6 worm cellular contexts compared by ENCODE assay signal in genomic region chrV:6611504-6611903, ce11.
TF ChIP-seq lines count a peak whose summit lies in the region.

No protein-coding gene starts in this region.

TF ChIP-seq in whole organism, L1 larva, 84 proteins besides CTCF, POLR2A, EP300 and RAD21 (continues in another document):
- TF ChIP-seq lin-35 (GFP tag; optimal IDR thresholded peaks at IDR 0.05; lab: Kevin White, UChicago) (peak; percentile 10 to 45), F16B12.6 (tag; optimal IDR thresholded peaks at IDR 0.05; lab: Kevin White, UChicago) (peak; percentile 70), C34B4.2 (tag; optimal IDR thresholded peaks at IDR 0.05; lab: Kevin White, UChicago) (no peak), efl-1 (optimal IDR thresholded peaks at IDR 0.05; lab: Kevin White, UChicago) (peak; percentile 29 to 48), efl-1 (GFP tag; optimal IDR thresholded peaks at IDR 0.05 in 1 of 2; lab: Kevin White, UChicago) (peak in 1 of 2 experiments; percentile 43), lsy-2 (tag; optimal IDR thresholded peaks at IDR 0.05; lab: Kevin White, UChicago) (peak; percentile 43 to 94), mef-2 (tag; optimal IDR thresholded peaks at IDR 0.05; lab: Kevin White, UChicago) (no peak), lir-3 (tag; optimal IDR thresholded peaks at IDR 0.05; lab: Kevin White, UChicago; ENCODE audit: poor library complexity) (no peak), alr-1 (tag; optimal IDR thresholded peaks at IDR 0.05; lab: Kevin White, UChicago; ENCODE audit: borderline replicate concordance) (no peak), dpl-1 (GFP tag; optimal IDR thresholded peaks at IDR 0.05; lab: Kevin White, UChicago) (peak in 2 of 3 experiments; percentile 29 to 54), isw-1 (GFP tag; IDR thresholded peaks at IDR 0.05; lab: Robert Waterston, UW) (no peak), unc-130 (tag; optimal IDR thresholded peaks at IDR 0.05; lab: Kevin White, UChicago) (no peak), C16A3.4 (tag; optimal IDR thresholded peaks at IDR 0.05; lab: Kevin White, UChicago) (no peak), zag-1 (tag; optimal IDR thresholded peaks at IDR 0.05; lab: Kevin White, UChicago) (no peak), jun-1 (tag; optimal IDR thresholded peaks at IDR 0.05; lab: Kevin White, UChicago) (no peak)

TF ChIP-seq in whole organism, L2 larva, 48 proteins besides CTCF, POLR2A, EP300 and RAD21:
- TF ChIP-seq lsy-2 (tag; optimal IDR thresholded peaks at IDR 0.05; lab: Kevin White, UChicago) (peak in 1 of 2 experiments; percentile 89), egl-27 (tag; optimal IDR thresholded peaks at IDR 0.05; lab: Kevin White, UChicago) (no peak), nhr-129 (tag; optimal IDR thresholded peaks at IDR 0.05; lab: Kevin White, UChicago) (peak; percentile 12), C34F6.9 (tag; optimal IDR thresholded peaks at IDR 0.05; lab: Kevin White, UChicago) (peak; percentile 7)

TF ChIP-seq in whole organism, L3 larva, 47 proteins besides CTCF, POLR2A, EP300 and RAD21:
- TF ChIP-seq nfya-1 (tag; optimal IDR thresholded peaks at IDR 0.05; lab: Kevin White, UChicago; ENCODE audit: insufficient read depth) (peak; percentile 29), lin-15B (tag; optimal IDR thresholded peaks at IDR 0.05; lab: Kevin White, UChicago) (peak; percentile 14), jun-1 (tag; optimal IDR thresholded peaks at IDR 0.05; lab: Kevin White, UChicago) (no peak)

TF ChIP-seq in whole organism, L4 larva, 104 proteins besides CTCF, POLR2A, EP300 and RAD21 (continues in another document):
- TF ChIP-seq daf-12 (tag; optimal IDR thresholded peaks at IDR 0.05; lab: Kevin White, UChicago), result no peak
- TF ChIP-seq zip-11 (GFP tag; IDR thresholded peaks at IDR 0.05; lab: Robert Waterston, UW), result no peak
- no peak for TF ChIP-seq ceh-32 (tag; optimal IDR thresholded peaks at IDR 0.05; lab: Kevin White, UChicago; ENCODE audit: poor library complexity)
- TF ChIP-seq sdz-12 (GFP tag; optimal IDR thresholded peaks at IDR 0.05; lab: Kevin White, UChicago), result no peak
- no peak for TF ChIP-seq rbr-2 (tag; optimal IDR thresholded peaks at IDR 0.05; lab: Kevin White, UChicago)
- peak; percentile 43 for TF ChIP-seq mes-2 (tag; optimal IDR thresholded peaks at IDR 0.05; lab: Kevin White, UChicago; ENCODE audit: poor library complexity, severe bottlenecking)
- TF ChIP-seq zag-1 (tag; optimal IDR thresholded peaks at IDR 0.05; lab: Kevin White, UChicago), result no peak
- TF ChIP-seq hlh-30 (tag; optimal IDR thresholded peaks at IDR 0.05; lab: Kevin White, UChicago; ENCODE audit: insufficient read depth), result no peak
- TF ChIP-seq lin-13 (GFP tag; optimal IDR thresholded peaks at IDR 0.05; lab: Kevin White, UChicago), result no peak
- TF ChIP-seq unc-39 (tag; optimal IDR thresholded peaks at IDR 0.05; lab: Kevin White, UChicago), result no peak
- TF ChIP-seq cey-2 (tag; optimal IDR thresholded peaks at IDR 0.05; lab: Kevin White, UChicago; ENCODE audit: borderline replicate concordance, insufficient read depth), result no peak
- no peak for TF ChIP-seq ceh-62 (tag; optimal IDR thresholded peaks at IDR 0.05; lab: Kevin White, UChicago)
- no peak for TF ChIP-seq arid-1 (GFP tag; conservative IDR thresholded peaks at IDR 0.05; lab: Robert Waterston, UW)
- peak; percentile 32 for TF ChIP-seq dpl-1 (GFP tag; optimal IDR thresholded peaks at IDR 0.05; lab: Kevin White, UChicago)
- no peak for TF ChIP-seq ztf-11 (tag; optimal IDR thresholded peaks at IDR 0.05; lab: Kevin White, UChicago)
- no peak for TF ChIP-seq F26F4.8 (GFP tag; conservative IDR thresholded peaks at IDR 0.05; lab: Robert Waterston, UW)
- TF ChIP-seq Y105C5A.15 (GFP tag; IDR thresholded peaks at IDR 0.05; lab: Robert Waterston, UW), result no peak
- no peak for TF ChIP-seq nhr-237 (tag; optimal IDR thresholded peaks at IDR 0.05; lab: Kevin White, UChicago)
- no peak for TF ChIP-seq lin-29 (GFP tag; IDR thresholded peaks at IDR 0.05; lab: Robert Waterston, UW)
- no peak for TF ChIP-seq zip-2 (tag; optimal IDR thresholded peaks at IDR 0.05; lab: Kevin White, UChicago)
- no peak for TF ChIP-seq pqm-1 (tag; optimal IDR thresholded peaks at IDR 0.05; lab: Kevin White, UChicago)
- no peak for TF ChIP-seq hlh-11 (tag; optimal IDR thresholded peaks at IDR 0.05; lab: Kevin White, UChicago)
- peak; percentile 32; the same call in 1 of the 2 replicates for TF ChIP-seq lin-38 (GFP tag; IDR thresholded peaks at IDR 0.05; lab: Robert Waterston, UW)
- no peak for TF ChIP-seq vab-7 (GFP tag; IDR thresholded peaks at IDR 0.05; lab: Robert Waterston, UW)

TF ChIP-seq in whole organism, mixed stage, embryonic, 35 proteins besides CTCF, POLR2A, EP300 and RAD21:
- TF ChIP-seq bed-3 (GFP tag; optimal IDR thresholded peaks at IDR 0.05; lab: Kevin White, UChicago) (no peak), mab-5 (tag; optimal IDR thresholded peaks at IDR 0.05; lab: Kevin White, UChicago) (no peak), nhr-28 (tag; optimal IDR thresholded peaks at IDR 0.05; lab: Kevin White, UChicago) (no peak), lsy-2 (tag; optimal IDR thresholded peaks at IDR 0.05; lab: Kevin White, UChicago) (peak; percentile 87), ham-2 (GFP tag; optimal IDR thresholded peaks at IDR 0.05; lab: Kevin White, UChicago) (no peak), tbx-8 (GFP tag; optimal IDR thresholded peaks at IDR 0.05; lab: Kevin White, UChicago) (no peak), lin-13 (tag; optimal IDR thresholded peaks at IDR 0.05; lab: Kevin White, UChicago) (peak; percentile 8), mep-1 (tag; optimal IDR thresholded peaks at IDR 0.05; lab: Kevin White, UChicago) (no peak)

TF ChIP-seq in whole organism, young adult, 124 proteins besides CTCF, POLR2A, EP300 and RAD21 (continues in another document):
- TF ChIP-seq Y53F4B.3 (GFP tag; IDR thresholded peaks at IDR 0.05; lab: Robert Waterston, UW) (no peak), mel-28 (tag; optimal IDR thresholded peaks at IDR 0.05; lab: Kevin White, UChicago; ENCODE audit: borderline replicate concordance) (no peak), him-1 (tag; optimal IDR thresholded peaks at IDR 0.05; lab: Kevin White, UChicago) (no peak), F57C9.4 (tag; optimal IDR thresholded peaks at IDR 0.05; lab: Kevin White, UChicago) (no peak), athp-1 (tag; optimal IDR thresholded peaks at IDR 0.05; lab: Kevin White, UChicago) (no peak), nhr-179 (tag; optimal IDR thresholded peaks at IDR 0.05; lab: Kevin White, UChicago) (no peak), ztf-25 (GFP tag; IDR thresholded peaks at IDR 0.05; lab: Robert Waterston, UW) (no peak), K11D2.4 (GFP tag; IDR thresholded peaks at IDR 0.05; lab: Robert Waterston, UW) (no peak), dox-1 (GFP tag; IDR thresholded peaks at IDR 0.05; lab: Robert Waterston, UW) (0 out of 2 replicates have a peak, but pooled peaks have one; percentile 12), hsf-1 (GFP tag; IDR thresholded peaks at IDR 0.05; lab: Robert Waterston, UW) (no peak), Y79H2A.3 (GFP tag; conservative IDR thresholded peaks at IDR 0.05; lab: Robert Waterston, UW) (no peak), ceh-91 (GFP tag; IDR thresholded peaks at IDR 0.05; lab: Robert Waterston, UW) (peak; percentile 69), lsy-27 (tag; optimal IDR thresholded peaks at IDR 0.05; lab: Kevin White, UChicago; ENCODE audit: borderline replicate concordance, insufficient read depth) (no peak), hlh-26 (GFP tag; conservative IDR thresholded peaks at IDR 0.05; lab: Robert Waterston, UW) (no peak), chd-7 (tag; optimal IDR thresholded peaks at IDR 0.05; lab: Kevin White, UChicago) (no peak), tbx-9 (tag; optimal IDR thresholded peaks at IDR 0.05; lab: Kevin White, UChicago; ENCODE audit: borderline replicate concordance) (no peak), hmg-1.2 (GFP tag; IDR thresholded peaks at IDR 0.05; lab: Robert Waterston, UW) (peak; percentile 20; the same call in 1 of the 2 replicates), C06A6.2 (GFP tag; conservative IDR thresholded peaks at IDR 0.05; lab: Robert Waterston, UW) (no peak), pbrm-1 (GFP tag; IDR thresholded peaks at IDR 0.05; lab: Robert Waterston, UW) (no peak), xnd-1 (tag; optimal IDR thresholded peaks at IDR 0.05; lab: Kevin White, UChicago) (peak; percentile 71), F10E7.11 (tag; optimal IDR thresholded peaks at IDR 0.05; lab: Kevin White, UChicago) (no peak), ceh-58 (GFP tag; IDR thresholded peaks at IDR 0.05; lab: Robert Waterston, UW) (no peak), lsl-1 (GFP tag; optimal IDR thresholded peaks at IDR 0.05; lab: Kevin White, UChicago) (peak; percentile 91), egl-44 (GFP tag; IDR thresholded peaks at IDR 0.05; lab: Robert Waterston, UW) (no peak), D2030.7 (GFP tag; IDR thresholded peaks at IDR 0.05; lab: Robert Waterston, UW) (peak; percentile 24; the same call in 1 of the 2 replicates), madf-6 (GFP tag; IDR thresholded peaks at IDR 0.05; lab: Robert Waterston, UW) (peak; percentile 95), lin-54 (GFP tag; optimal IDR thresholded peaks at IDR 0.05; lab: Kevin White, UChicago) (peak; percentile 69), nhr-27 (tag; optimal IDR thresholded peaks at IDR 0.05; lab: Kevin White, UChicago) (no peak), B0261.1 (tag; optimal IDR thresholded peaks at IDR 0.05; lab: Kevin White, UChicago) (no peak), attf-3 (GFP tag; conservative IDR thresholded peaks at IDR 0.05; lab: Robert Waterston, UW) (no peak), hlh-12 (tag; optimal IDR thresholded peaks at IDR 0.05; lab: Kevin White, UChicago) (no peak), repo-1 (tag; optimal IDR thresholded peaks at IDR 0.05; lab: Kevin White, UChicago) (no peak), dpl-1 (GFP tag; optimal IDR thresholded peaks at IDR 0.05; lab: Kevin White, UChicago) (peak; percentile 42), F55B11.4 (tag; optimal IDR thresholded peaks at IDR 0.05; lab: Kevin White, UChicago; ENCODE audit: borderline replicate concordance, insufficient read depth) (no peak), gei-17 (GFP tag; optimal IDR thresholded peaks at IDR 0.05; lab: Kevin White, UChicago) (no peak), efl-1 (GFP tag; optimal IDR thresholded peaks at IDR 0.05; lab: Kevin White, UChicago) (peak; percentile 75), ztf-26 (tag; optimal IDR thresholded peaks at IDR 0.05; lab: Kevin White, UChicago) (no peak), snpc-3.4 (tag; optimal IDR thresholded peaks at IDR 0.05; lab: Kevin White, UChicago) (peak; percentile 45), sdz-38 (tag; optimal IDR thresholded peaks at IDR 0.05; lab: Kevin White, UChicago) (no peak), ztf-28 (GFP tag; IDR thresholded peaks at IDR 0.05; lab: Robert Waterston, UW) (no peak), mxl-1 (tag; optimal IDR thresholded peaks at IDR 0.05; lab: Kevin White, UChicago) (no peak), ekl-4 (GFP tag; IDR thresholded peaks at IDR 0.05; lab: Robert Waterston, UW) (no peak), madf-8 (GFP tag; conservative IDR thresholded peaks at IDR 0.05; lab: Robert Waterston, UW) (peak; percentile 92), mes-4 (tag; optimal IDR thresholded peaks at IDR 0.05; lab: Kevin White, UChicago) (no peak)
